Worm (Caenorhabditis elegans) whole organism, L1 larva: ENCODE data around the gene clec-251.

Source experiments
- C04F5.9 ChIP-seq: sonication (generic microtip); optimal IDR thresholded peaks from 2 replicates; lab custom pipeline; 2016; ENCODE audit warnings: missing genetic modification characterization, missing compliant biosample characterization
- C16A3.4 ChIP-seq: fragments of 150-350 bp; optimal IDR thresholded peaks from 2 replicates; lab custom pipeline; 2014; ENCODE audit warnings: missing biosample characterization, missing genetic modification characterization
- F16B12.6 ChIP-seq: fragments of 150-350 bp; optimal IDR thresholded peaks from 2 replicates; lab custom pipeline; 2014; ENCODE audit warnings: missing biosample characterization, missing genetic modification characterization
- Y116A8C.19 ChIP-seq: sonication (generic microtip); optimal IDR thresholded peaks from 2 replicates; lab custom pipeline; 2016; ENCODE audit warnings: missing compliant biosample characterization, missing genetic modification characterization, borderline replicate concordance
- aha-1 ChIP-seq: fragments of 150-350 bp; optimal IDR thresholded peaks from 2 replicates; lab custom pipeline; 2014; ENCODE audit warnings: missing biosample characterization, missing genetic modification characterization
- blmp-1 ChIP-seq: fragments of 150-350 bp; optimal IDR thresholded peaks from 2 replicates; lab custom pipeline; 2014; ENCODE audit warnings: missing biosample characterization, missing genetic modification characterization
- ceh-63 ChIP-seq: fragments of 200-800 bp; sonication (Bioruptor generic); optimal IDR thresholded peaks from 2 replicates; lab custom pipeline; 2018; ENCODE audit warnings: mild to moderate bottlenecking, missing genetic modification characterization, missing compliant biosample characterization
- ceh-82 ChIP-seq, 3 experiments: fragments of 150-350 bp in 1 of 3; sonication (generic microtip) in 2 of 3; optimal IDR thresholded peaks; 2 replicates each; lab custom pipeline; 2014 to 2017; ENCODE audit warnings: missing biosample characterization in 3 of 3, missing genetic modification characterization in 3 of 3
- ceh-88 ChIP-seq: fragments of 200-800 bp; sonication (Bioruptor generic); IDR thresholded peaks from 2 replicates; pipeline ENCODE4 v1.3.6; 2022; ENCODE audit warnings: missing genetic modification characterization, missing compliant biosample characterization
- ces-1 ChIP-seq: fragments of 150-350 bp; optimal IDR thresholded peaks from 2 replicates; lab custom pipeline; 2014; ENCODE audit warnings: missing biosample characterization, missing genetic modification reagents, missing genetic modification characterization
- efl-3 ChIP-seq: fragments of 200-800 bp; sonication (Bioruptor generic); optimal IDR thresholded peaks from 2 replicates; lab custom pipeline; 2018; ENCODE audit warnings: mild to moderate bottlenecking, missing genetic modification characterization, missing compliant biosample characterization
- egl-27 ChIP-seq, 2 experiments: fragments of 150-350 bp in 1 of 2; sonication (generic microtip); optimal IDR thresholded peaks; 3 replicates each; lab custom pipeline; 2017 to 2018; ENCODE audit warnings: missing biosample characterization in 2 of 2, missing genetic modification characterization in 2 of 2, missing genetic modification reagents in 2 of 2
- ets-5 ChIP-seq: fragments of 200-800 bp; sonication (Bioruptor generic); IDR thresholded peaks from 2 replicates; pipeline ENCODE4 v1.3.6; 2022; ENCODE audit warnings: missing genetic modification characterization, missing compliant biosample characterization
- fkh-8 ChIP-seq: sonication (generic microtip); optimal IDR thresholded peaks from 2 replicates; lab custom pipeline; 2016; ENCODE audit warnings: mild to moderate bottlenecking, missing genetic modification characterization, missing compliant biosample characterization
- fos-1 ChIP-seq: fragments of 150-350 bp; optimal IDR thresholded peaks from 2 replicates; lab custom pipeline; 2014; ENCODE audit warnings: missing biosample characterization, missing genetic modification characterization
- hlh-17 ChIP-seq: fragments of 200-800 bp; sonication (Bioruptor generic); optimal IDR thresholded peaks from 2 replicates; lab custom pipeline; 2018; ENCODE audit warnings: missing genetic modification characterization, mild to moderate bottlenecking, missing compliant biosample characterization, moderate library complexity, borderline replicate concordance
- hlh-4 ChIP-seq: sonication (generic microtip); optimal IDR thresholded peaks from 2 replicates; lab custom pipeline; 2016; ENCODE audit warnings: mild to moderate bottlenecking, missing genetic modification characterization, missing compliant biosample characterization
- hpl-2 ChIP-seq: fragments of 150-350 bp; optimal IDR thresholded peaks from 2 replicates; lab custom pipeline; 2014; ENCODE audit warnings: missing biosample characterization, missing genetic modification reagents, missing genetic modification characterization
- lin-13 ChIP-seq: fragments of 150-350 bp; optimal IDR thresholded peaks from 2 replicates; lab custom pipeline; 2014; ENCODE audit warnings: missing biosample characterization, missing genetic modification reagents, missing genetic modification characterization
- mab-9 ChIP-seq: fragments of 200-800 bp; sonication (Bioruptor generic); IDR thresholded peaks from 2 replicates; pipeline ENCODE4 v1.3.6; 2022; ENCODE audit warnings: missing genetic modification reagents, missing genetic modification characterization, missing compliant biosample characterization
- mep-1 ChIP-seq: fragments of 150-350 bp; optimal IDR thresholded peaks from 2 replicates; lab custom pipeline; 2014; ENCODE audit warnings: missing biosample characterization, missing genetic modification characterization
- nhr-19 ChIP-seq: fragments of 200-800 bp; sonication (Bioruptor generic); conservative IDR thresholded peaks from 2 replicates; pipeline ENCODE4 v1.3.6; 2022; ENCODE audit warnings: missing genetic modification characterization, missing compliant biosample characterization
- nhr-20 ChIP-seq: sonication (generic microtip); optimal IDR thresholded peaks from 2 replicates; lab custom pipeline; 2016; ENCODE audit warnings: mild to moderate bottlenecking, missing genetic modification characterization, missing compliant biosample characterization
- nhr-237 ChIP-seq: fragments of 150-350 bp; optimal IDR thresholded peaks from 2 replicates; lab custom pipeline; 2014; ENCODE audit warnings: missing biosample characterization, missing genetic modification characterization
- nhr-76 ChIP-seq: sonication (generic microtip); optimal IDR thresholded peaks from 2 replicates; lab custom pipeline; 2017; ENCODE audit warnings: missing biosample characterization, missing genetic modification characterization
- nhr-77 ChIP-seq: fragments of 150-350 bp; optimal IDR thresholded peaks from 2 replicates; lab custom pipeline; 2014; ENCODE audit warnings: missing biosample characterization, missing genetic modification characterization
- nhr-84 ChIP-seq: sonication (generic microtip); optimal IDR thresholded peaks from 2 replicates; lab custom pipeline; 2017; ENCODE audit warnings: missing biosample characterization, missing genetic modification characterization
- nhr-85 ChIP-seq: sonication (generic microtip); peaks from one replicate; lab custom pipeline; 2016; ENCODE audit warnings: missing genetic modification characterization, inconsistent platforms, missing compliant biosample characterization
- rnt-1 ChIP-seq: sonication (generic microtip); optimal IDR thresholded peaks from 2 replicates; lab custom pipeline; 2016; ENCODE audit warnings: mild to moderate bottlenecking, missing genetic modification characterization, moderate library complexity, missing compliant biosample characterization
- sox-4 ChIP-seq: sonication (generic microtip); optimal IDR thresholded peaks from 2 replicates; lab custom pipeline; 2016; ENCODE audit warnings: missing genetic modification characterization, missing compliant biosample characterization
- sptf-1 ChIP-seq: fragments of 150-350 bp; optimal IDR thresholded peaks from 2 replicates; lab custom pipeline; 2014; ENCODE audit warnings: missing biosample characterization, missing genetic modification characterization
- unc-130 ChIP-seq: fragments of 150-350 bp; optimal IDR thresholded peaks from 2 replicates; lab custom pipeline; 2017; ENCODE audit warnings: missing biosample characterization, missing genetic modification characterization, inconsistent platforms
- unc-30 ChIP-seq: sonication (generic microtip); optimal IDR thresholded peaks from 2 replicates; lab custom pipeline; 2017; ENCODE audit warnings: missing biosample characterization, missing genetic modification characterization
- vab-15 ChIP-seq: sonication (generic microtip); optimal IDR thresholded peaks from 2 replicates; lab custom pipeline; 2017; ENCODE audit warnings: missing genotype, mild to moderate bottlenecking, missing genetic modification characterization, missing compliant biosample characterization
- xbp-1 ChIP-seq: sonication (generic microtip); optimal IDR thresholded peaks from 2 replicates; lab custom pipeline; 2016; ENCODE audit warnings: missing genetic modification characterization, missing compliant biosample characterization
- zip-4 ChIP-seq: fragments of 200-800 bp; sonication (Bioruptor generic); optimal IDR thresholded peaks from 2 replicates; lab custom pipeline; 2018; ENCODE audit warnings: mild to moderate bottlenecking, missing genetic modification characterization, moderate library complexity, missing compliant biosample characterization
- ztf-11 ChIP-seq, 2 experiments: sonication (generic microtip); optimal IDR thresholded peaks; 2 replicates each; lab custom pipeline; 2016 to 2017; ENCODE audit warnings: missing genetic modification characterization in 2 of 2, missing biosample characterization in 1 of 2, missing compliant biosample characterization in 1 of 2
- ztf-4 ChIP-seq: fragments of 150-350 bp; optimal IDR thresholded peaks from 2 replicates; lab custom pipeline; 2014; ENCODE audit warnings: missing biosample characterization, missing genetic modification characterization

clec-251 gene

DNA sequence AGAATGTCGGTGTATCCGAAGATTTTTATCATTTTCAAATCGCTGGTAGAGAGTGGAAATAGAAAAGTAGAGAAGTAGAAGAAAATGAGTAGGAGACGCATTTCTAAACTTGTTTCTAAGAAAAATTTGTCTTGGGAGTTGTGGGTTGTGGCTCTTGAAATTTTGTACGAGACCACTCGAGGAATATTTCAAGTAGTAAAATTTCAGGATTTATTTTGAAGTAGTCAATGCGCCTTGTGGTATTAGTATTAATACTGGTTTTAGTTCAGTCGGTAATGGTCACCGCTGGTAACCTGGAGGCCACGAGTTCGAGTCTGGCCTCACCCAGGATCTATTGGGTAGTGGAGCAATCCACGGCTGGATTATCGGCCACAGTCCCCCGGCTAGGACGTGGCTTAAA lies 1.9 kb upstream of the clec-251 start, which contains the start of gene clec-252:
Gene clec-252, minus strand, starts transcription at position 101 of the 400 bp plus-strand sequence.
- TF ChIP-seq ztf-11 (tag; optimal IDR thresholded peaks at IDR 0.05; lab: Kevin White, UChicago) (no peak), sptf-1 (no peak), ztf-4 (tag; lab: Kevin White, UChicago) (no peak), C04F5.9 (tag; lab: Kevin White, UChicago) (no peak), nhr-76 (no peak), Y116A8C.19 (no peak)

- TF ChIP-seq Y116A8C.19 (no peak), unc-130 (tag; lab: Kevin White, UChicago) (no peak), unc-30 (tag; lab: Kevin White, UChicago) (no peak), fkh-8 (tag; lab: Kevin White, UChicago) (no peak), ceh-82 (tag; optimal IDR thresholded peaks at IDR 0.05; lab: Kevin White, UChicago) (no peak), lin-13 (GFP tag; lab: Kevin White, UChicago) (no peak), nhr-19 (GFP tag; lab: Robert Waterston, UW) (no peak), hlh-17 (GFP tag; lab: Kevin White, UChicago) (no peak), ztf-11 (tag; optimal IDR thresholded peaks at IDR 0.05; lab: Kevin White, UChicago) (no peak), nhr-77 (no peak), F16B12.6 (no peak), vab-15 (no peak), hpl-2 (GFP tag; lab: Kevin White, UChicago) (no peak), mep-1 (no peak), nhr-85 (tag; lab: Kevin White, UChicago) (no peak)
These were observed 4.7 kb downstream of the clec-251 start, which contains the start of gene clec-250 for ce11 chrV:18742108-18742507. clec-250 (minus strand) TSS chrV:18742208.

DNA sequence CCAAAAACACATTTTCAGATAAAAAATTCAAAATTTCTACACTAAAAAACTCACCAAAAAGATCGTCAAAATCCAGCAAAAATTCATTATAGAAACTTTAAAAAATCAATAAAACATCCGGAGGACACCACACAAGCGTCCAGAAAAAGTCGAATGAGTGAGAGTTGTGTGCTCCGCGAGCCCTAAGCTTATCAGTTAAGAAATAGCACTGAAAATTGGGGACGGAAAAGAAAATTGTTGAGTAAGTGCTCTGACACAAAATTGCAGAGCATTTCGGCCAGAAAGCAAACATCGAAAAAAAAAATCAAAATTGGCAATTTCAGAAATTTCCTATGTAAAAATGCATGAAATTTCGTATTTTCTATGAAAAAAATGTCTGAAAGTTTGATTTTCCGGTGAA lies 9.1 kb downstream of the clec-251 start:
- TF ChIP-seq ceh-88 (GFP tag; lab: Robert Waterston, UW) = no peak
- no peak for TF ChIP-seq zip-4 (GFP tag; lab: Kevin White, UChicago)
- TF ChIP-seq ztf-11 (tag; optimal IDR thresholded peaks at IDR 0.05; lab: Kevin White, UChicago) = no peak
- no peak for TF ChIP-seq fos-1
- TF ChIP-seq efl-3 (GFP tag; lab: Kevin White, UChicago) = no peak
- TF ChIP-seq nhr-20 = no peak
- TF ChIP-seq, all 84 proteins: peak for 0

ce11 chrV:18734381-18734780 lies 12.4 kb downstream of the clec-251 start, which contains the start of gene scl-20:
scl-20 (minus strand) TSS chrV:18734481.
- no peak for TF ChIP-seq C16A3.4 (tag; lab: Kevin White, UChicago)
- no peak for TF ChIP-seq ets-5 (GFP tag; lab: Robert Waterston, UW)
- TF ChIP-seq nhr-237 (tag; lab: Kevin White, UChicago) = no peak
- TF ChIP-seq blmp-1 (tag; lab: Kevin White, UChicago) = no peak
- TF ChIP-seq egl-27 (tag; optimal IDR thresholded peaks at IDR 0.05; lab: Kevin White, UChicago) = no peak
- TF ChIP-seq aha-1 (tag; lab: Kevin White, UChicago) = no peak
- TF ChIP-seq xbp-1 = no peak
- TF ChIP-seq nhr-20 = no peak
- no peak for TF ChIP-seq ces-1 (GFP tag; lab: Kevin White, UChicago)
- TF ChIP-seq sox-4 (tag; lab: Kevin White, UChicago) = no peak
- no peak for TF ChIP-seq mab-9
- TF ChIP-seq hpl-2 (GFP tag; lab: Kevin White, UChicago) = no peak

ce11 chrV:18733942-18734341 lies 12.8 kb downstream of the clec-251 start:
- TF ChIP-seq mep-1 = no peak
- TF ChIP-seq C04F5.9 (tag; lab: Kevin White, UChicago) = no peak
- no peak for TF ChIP-seq nhr-19 (GFP tag; lab: Robert Waterston, UW)
- TF ChIP-seq rnt-1 (tag; lab: Kevin White, UChicago) = no peak
- TF ChIP-seq ceh-63 = no peak
- no peak for TF ChIP-seq nhr-84 (tag; lab: Kevin White, UChicago)
- no peak for TF ChIP-seq sptf-1
- TF ChIP-seq lin-13 (GFP tag; lab: Kevin White, UChicago) = no peak
- TF ChIP-seq hlh-4 = no peak
